Worm (Caenorhabditis elegans): ENCODE results near the gene kvs-3.
A peak's percentile ranks its signal among the peaks of the same experiment; 100 is the strongest.

Gene kvs-3

DNA sequence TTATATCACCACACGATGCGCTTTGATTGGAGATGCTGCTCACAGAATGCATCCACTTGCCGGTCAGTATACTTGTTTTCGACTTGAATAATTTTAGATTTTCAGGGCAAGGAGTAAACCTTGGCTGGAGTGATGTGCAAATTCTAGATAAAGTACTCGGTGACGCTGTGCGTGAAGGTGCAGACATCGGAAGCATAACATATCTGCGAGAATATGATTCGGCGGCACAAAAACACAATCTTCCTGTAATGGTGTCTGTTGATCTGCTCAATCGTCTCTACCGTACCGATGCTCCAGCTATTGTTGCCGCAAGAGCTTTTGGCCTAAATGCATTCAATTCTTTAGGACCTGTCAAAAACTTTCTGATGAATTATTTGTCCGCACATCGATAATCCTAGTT is 20.3 kb downstream of the kvs-3 start (continued):
- TF ChIP-seq R02D3.7 (tag; optimal IDR thresholded peaks at IDR 0.05) (no peak), madf-5 (GFP tag; IDR thresholded peaks at IDR 0.05) (no peak), zfp-3 (GFP tag; conservative IDR thresholded peaks at IDR 0.05) (no peak; the same call in 1 of the 2 replicates), Y75B8A.6 (GFP tag; IDR thresholded peaks at IDR 0.05) (no peak), hlh-11 (tag; optimal IDR thresholded peaks at IDR 0.05) (peak; percentile 6), nhr-76 (tag; optimal IDR thresholded peaks at IDR 0.05) (no peak), nhr-77 (tag; optimal IDR thresholded peaks at IDR 0.05) (no peak), attf-4 (tag; optimal IDR thresholded peaks at IDR 0.05) (no peak), D1046.2 (GFP tag; IDR thresholded peaks at IDR 0.05) (peak; percentile 48; the same call in 1 of the 2 replicates), nhr-10 (tag; optimal IDR thresholded peaks at IDR 0.05) (no peak), Y5F2A.4 (GFP tag; optimal IDR thresholded peaks at IDR 0.05) (no peak), dmd-8 (GFP tag; IDR thresholded peaks at IDR 0.05) (0 out of 2 replicates have a peak, but pooled peaks have one; percentile 36), egl-43 (GFP tag; IDR thresholded peaks at IDR 0.05) (peak; percentile 71), sdz-12 (GFP tag; optimal IDR thresholded peaks at IDR 0.05) (peak; percentile 31), Y105C5A.15 (GFP tag; IDR thresholded peaks at IDR 0.05) (no peak), hlh-30 (tag; optimal IDR thresholded peaks at IDR 0.05; ENCODE audit: insufficient read depth) (no peak), lin-1 (GFP tag; IDR thresholded peaks at IDR 0.05) (no peak), egl-27 (tag; optimal IDR thresholded peaks at IDR 0.05) (no peak), ceh-20 (GFP tag; IDR thresholded peaks at IDR 0.05) (no peak), lsy-2 (tag; optimal IDR thresholded peaks at IDR 0.05) (peak in 1 of 2 experiments; percentile 41), mdl-1 (tag; optimal IDR thresholded peaks at IDR 0.05) (no peak), nhr-102 (tag; optimal IDR thresholded peaks at IDR 0.05) (peak; percentile 59), nhr-237 (tag; optimal IDR thresholded peaks at IDR 0.05) (no peak), nhr-25 (tag; optimal IDR thresholded peaks at IDR 0.05; ENCODE audit: borderline replicate concordance, insufficient read depth) (peak; percentile 24), T20F7.1 (GFP tag; optimal IDR thresholded peaks at IDR 0.05) (peak; percentile 23), mep-1 (tag; optimal IDR thresholded peaks at IDR 0.05) (peak; percentile 52), aha-1 (tag) (peak; percentile 96), unc-39 (tag; optimal IDR thresholded peaks at IDR 0.05) (no peak), tag-97 (GFP tag; IDR thresholded peaks at IDR 0.05) (no peak), zip-2 (tag; optimal IDR thresholded peaks at IDR 0.05) (no peak), cey-2 (tag; optimal IDR thresholded peaks at IDR 0.05; ENCODE audit: borderline replicate concordance, insufficient read depth) (no peak), zip-11 (GFP tag; IDR thresholded peaks at IDR 0.05) (no peak), dmd-6 (GFP tag; IDR thresholded peaks at IDR 0.05) (no peak), jun-1 (tag; optimal IDR thresholded peaks at IDR 0.05) (no peak), gei-8 (GFP tag; optimal IDR thresholded peaks at IDR 0.05) (no peak), zag-1 (tag; optimal IDR thresholded peaks at IDR 0.05) (no peak), unc-62 (GFP tag; optimal IDR thresholded peaks at IDR 0.05 in 1 of 2) (no peak), unc-62 (tag; optimal IDR thresholded peaks at IDR 0.05) (no peak), daf-12 (tag; optimal IDR thresholded peaks at IDR 0.05) (no peak), lin-15B (tag; optimal IDR thresholded peaks at IDR 0.05) (no peak), lin-38 (GFP tag; IDR thresholded peaks at IDR 0.05) (peak; percentile 41; the same call in 1 of the 2 replicates), nhr-6 (tag; optimal IDR thresholded peaks at IDR 0.05) (no peak), php-3 (GFP tag; IDR thresholded peaks at IDR 0.05) (no peak), zfp-2 (tag; optimal IDR thresholded peaks at IDR 0.05) (no peak), dmd-9 (GFP tag; IDR thresholded peaks at IDR 0.05) (0 out of 2 replicates have a peak, but pooled peaks have one; percentile 14), madf-9 (GFP tag; conservative IDR thresholded peaks at IDR 0.05) (no peak), F26F4.8 (GFP tag; conservative IDR thresholded peaks at IDR 0.05) (0 out of 2 replicates have a peak, but pooled peaks have one; percentile 31), ceh-62 (tag; optimal IDR thresholded peaks at IDR 0.05) (no peak), lin-29 (GFP tag; IDR thresholded peaks at IDR 0.05) (0 out of 2 replicates have a peak, but pooled peaks have one; percentile 22), daf-19 (GFP tag; conservative IDR thresholded peaks at IDR 0.05) (no peak), F49E8.2 (tag; optimal IDR thresholded peaks at IDR 0.05; ENCODE audit: borderline replicate concordance) (no peak), ceh-28 (tag; optimal IDR thresholded peaks at IDR 0.05) (no peak)

All from whole organism, L4 larva.